Worm (Caenorhabditis elegans) whole organism, midembryonic: ENCODE results near the gene T01C3.3.

ENCODE experiments used
- klf-2 ChIP-seq: fragments of 200-800 bp; sonication (Bioruptor generic); conservative IDR thresholded peaks from 2 replicates; pipeline ENCODE4 v1.3.6; 2022; ENCODE audit warnings: missing genetic modification reagents, missing genetic modification characterization, missing compliant biosample characterization
- ref-1 ChIP-seq: fragments of 200-800 bp; sonication (Bioruptor generic); conservative IDR thresholded peaks from 2 replicates; pipeline ENCODE4 v1.3.6; 2022; ENCODE audit warnings: missing genetic modification reagents, missing genetic modification characterization, missing compliant biosample characterization
- ztf-23 ChIP-seq: fragments of 200-800 bp; sonication (Bioruptor generic); IDR thresholded peaks from 2 replicates; pipeline ENCODE4 v1.3.6; 2022; ENCODE audit warnings: missing genetic modification reagents, missing genetic modification characterization, missing compliant biosample characterization
- ztf-29 ChIP-seq: fragments of 200-800 bp; sonication (Bioruptor generic); IDR thresholded peaks from 2 replicates; pipeline ENCODE4 v1.3.6; 2022; ENCODE audit warnings: missing genetic modification reagents, missing genetic modification characterization, missing compliant biosample characterization

DNA sequence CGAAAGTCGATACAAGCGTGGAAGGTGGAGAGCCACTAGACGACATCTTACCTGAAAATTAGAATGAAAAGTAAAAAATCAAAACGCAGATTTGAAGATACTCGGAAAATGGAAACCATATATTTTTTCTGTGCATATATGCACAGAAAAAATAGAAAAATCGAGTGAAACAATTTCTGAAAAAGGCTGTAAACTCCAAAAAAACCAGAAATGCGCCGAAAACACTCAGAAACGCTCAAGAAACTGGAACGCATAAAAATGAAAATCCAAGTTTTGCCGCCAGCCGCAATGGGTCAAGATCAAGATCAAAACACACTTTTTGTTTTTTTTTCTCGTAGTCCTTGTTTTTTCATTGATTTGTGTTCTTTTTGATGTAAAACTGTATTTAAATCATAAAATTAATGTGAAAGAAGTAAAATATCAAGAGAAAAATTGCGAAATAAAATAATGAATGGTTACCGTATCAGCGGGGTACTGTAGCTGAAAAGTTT is at the start of gene T01C3.3:
- TF ChIP-seq ztf-23 (GFP tag; lab: Robert Waterston, UW) (no peak), ztf-29 (GFP tag; lab: Robert Waterston, UW) (no peak), klf-2 (GFP tag; lab: Robert Waterston, UW) (no peak), ref-1 (GFP tag; lab: Robert Waterston, UW) (no peak)
